Worm (Caenorhabditis elegans): Measurements from ENCODE around the gene R102.8.

R102.8 gene

ce11 chrIV:10734527-10735436 is 44.7 kb upstream of the R102.8 start, which contains the start of the genes orc-5 and cyb-1 (continued):
- no peak for TF ChIP-seq unc-30 (tag; optimal IDR thresholded peaks at IDR 0.05)
- no peak for TF ChIP-seq nhr-76 (tag; optimal IDR thresholded peaks at IDR 0.05)
- peak; percentile 56 to 81 (median 71) for TF ChIP-seq ceh-82 (tag; optimal IDR thresholded peaks at IDR 0.05)
- TF ChIP-seq aly-2 (tag; optimal IDR thresholded peaks at IDR 0.05): peak; percentile 54
- TF ChIP-seq unc-86 (tag; optimal IDR thresholded peaks at IDR 0.05): peak; percentile 71
- peak; percentile 87 for TF ChIP-seq unc-130 (tag; optimal IDR thresholded peaks at IDR 0.05)
- peak; percentile 3 for TF ChIP-seq ceh-8 (GFP tag; optimal IDR thresholded peaks at IDR 0.05)
- peak; percentile 76 for TF ChIP-seq isw-1 (GFP tag; IDR thresholded peaks at IDR 0.05)
- TF ChIP-seq nhr-28 (tag; optimal IDR thresholded peaks at IDR 0.05): no peak
- TF ChIP-seq ztf-4 (tag; optimal IDR thresholded peaks at IDR 0.05): no peak
- no peak for TF ChIP-seq ces-1 (GFP tag; optimal IDR thresholded peaks at IDR 0.05)
- TF ChIP-seq efl-1 (optimal IDR thresholded peaks at IDR 0.05): peak; percentile 94 to 98
- peak; percentile 98 to 100 for TF ChIP-seq efl-1 (GFP tag; optimal IDR thresholded peaks at IDR 0.05 in 1 of 2)

- TF ChIP-seq efl-1 (optimal IDR thresholded peaks at IDR 0.05) (no peak), efl-1 (GFP tag; optimal IDR thresholded peaks at IDR 0.05 in 1 of 2) (peak in 1 of 2 experiments; percentile 83), nhr-90 (tag; optimal IDR thresholded peaks at IDR 0.05; ENCODE audit: poor library complexity) (no peak)
Measured at ce11 chrIV:10727734-10728133, 37.7 kb upstream of the R102.8 start, which contains the start of gene ZC168.2. TSS of gene ZC168.2 (plus strand) at chrIV:10728034.

- no peak for TF ChIP-seq pag-3 (tag; optimal IDR thresholded peaks at IDR 0.05; ENCODE audit: borderline replicate concordance, insufficient read depth)
- no peak for TF ChIP-seq sup-37 (GFP tag; optimal IDR thresholded peaks at IDR 0.05)
- no peak for TF ChIP-seq skn-1 (tag; optimal IDR thresholded peaks at IDR 0.05)
- peak; percentile 19 for TF ChIP-seq fkh-8 (tag; optimal IDR thresholded peaks at IDR 0.05)
- peak; percentile 84 for TF ChIP-seq dsc-1 (tag; optimal IDR thresholded peaks at IDR 0.05)
- TF ChIP-seq pax-3 (tag; optimal IDR thresholded peaks at IDR 0.05): peak; percentile 67
Measured at ce11 chrIV:10718865-10719264, 28.8 kb upstream of the R102.8 start.

- TF ChIP-seq ces-1 (GFP tag; optimal IDR thresholded peaks at IDR 0.05): no peak
- TF ChIP-seq blmp-1 (tag; optimal IDR thresholded peaks at IDR 0.05): peak; percentile 51
Measured at ce11 chrIV:10718075-10718474, 28.0 kb upstream of the R102.8 start.

- TF ChIP-seq pax-3 (tag; optimal IDR thresholded peaks at IDR 0.05) (no peak), lin-13 (GFP tag; optimal IDR thresholded peaks at IDR 0.05) (no peak), efl-1 (optimal IDR thresholded peaks at IDR 0.05) (no peak), efl-1 (GFP tag; optimal IDR thresholded peaks at IDR 0.05 in 1 of 2) (no peak), nhr-11 (tag; optimal IDR thresholded peaks at IDR 0.05) (no peak), nhr-19 (GFP tag; conservative IDR thresholded peaks at IDR 0.05) (no peak), elt-2 (tag; optimal IDR thresholded peaks at IDR 0.05) (no peak), lin-39 (tag; optimal IDR thresholded peaks at IDR 0.05) (no peak), hpl-2 (GFP tag; optimal IDR thresholded peaks at IDR 0.05) (no peak), aly-2 (tag; optimal IDR thresholded peaks at IDR 0.05) (no peak), lin-14 (GFP tag; optimal IDR thresholded peaks at IDR 0.05) (no peak), nhr-77 (tag; optimal IDR thresholded peaks at IDR 0.05) (no peak), jun-1 (tag; optimal IDR thresholded peaks at IDR 0.05) (no peak), mef-2 (tag; optimal IDR thresholded peaks at IDR 0.05) (no peak), ceh-8 (GFP tag; optimal IDR thresholded peaks at IDR 0.05) (no peak), unc-62 (GFP tag; optimal IDR thresholded peaks at IDR 0.05) (no peak), ceh-82 (tag; optimal IDR thresholded peaks at IDR 0.05) (no peak), egl-27 (tag; optimal IDR thresholded peaks at IDR 0.05) (no peak), mep-1 (tag; optimal IDR thresholded peaks at IDR 0.05) (no peak), fos-1 (tag; optimal IDR thresholded peaks at IDR 0.05) (no peak)
Measured at ce11 chrIV:10716348-10716747, 26.3 kb upstream of the R102.8 start, which contains the start of gene ncx-3. TSS of gene ncx-3 (plus strand) at chrIV:10716648.
